Fruit fly (Drosophila melanogaster): ENCODE results near the gene Spase12.

The Spase12 gene

DNA sequence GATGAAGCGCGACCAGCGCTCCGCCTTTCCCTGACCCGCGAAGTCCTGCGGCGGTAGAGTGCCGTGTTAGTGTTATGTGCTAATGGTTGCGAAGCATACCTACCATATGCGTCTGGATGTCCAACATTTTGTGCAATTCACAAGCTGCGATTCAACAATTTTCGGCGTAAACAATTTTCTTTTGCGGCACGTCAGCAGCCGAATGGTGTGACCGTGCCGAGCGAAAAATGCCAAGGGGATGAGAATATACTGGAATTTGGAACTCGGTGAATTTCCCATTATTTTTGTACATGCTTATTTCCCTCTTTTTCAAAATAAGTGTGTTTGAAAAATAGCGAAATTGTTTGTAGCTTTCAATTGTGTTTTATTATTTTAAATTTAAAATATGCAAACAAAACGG lies at the start of gene Spase12:
Gene Spase12, minus strand, starts transcription at position 239 of the 400 bp plus-strand sequence.
- TF ChIP-seq psq (optimal IDR thresholded peaks at IDR 0.05) (no peak), usp (GFP tag; optimal IDR thresholded peaks at IDR 0.05) (no peak), CG8478 (optimal IDR thresholded peaks at IDR 0.05) (no peak), Dll (optimal IDR thresholded peaks at IDR 0.05) (no peak), EcR (GFP tag; optimal IDR thresholded peaks at IDR 0.05) (no peak), pan (optimal IDR thresholded peaks at IDR 0.05) (no peak)

DNA sequence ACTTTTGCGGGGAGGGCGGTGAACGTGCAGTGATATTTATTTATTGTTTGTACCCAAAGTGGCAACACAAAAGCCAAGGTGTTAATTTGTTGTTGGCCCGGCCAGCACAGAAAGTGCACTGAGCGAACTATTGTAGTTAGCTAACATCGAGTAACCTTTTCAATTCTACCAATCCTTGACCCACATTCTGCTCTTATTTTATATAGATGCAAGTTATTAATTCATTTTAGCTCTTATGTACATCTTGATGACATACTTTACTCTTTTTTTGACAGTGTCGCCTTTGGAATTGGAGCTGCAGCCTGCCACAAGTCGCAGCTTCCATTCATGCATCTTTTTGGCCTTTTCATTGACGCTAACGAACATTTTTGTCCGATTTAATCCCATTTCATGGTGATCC lies 47.5 kb upstream of the Spase12 start:
- no peak for TF ChIP-seq pan (optimal IDR thresholded peaks at IDR 0.05)
- TF ChIP-seq Dll (optimal IDR thresholded peaks at IDR 0.05) = no peak
- no peak for TF ChIP-seq EcR (GFP tag; optimal IDR thresholded peaks at IDR 0.05)
- no peak for TF ChIP-seq psq (optimal IDR thresholded peaks at IDR 0.05)
- TF ChIP-seq usp (GFP tag; optimal IDR thresholded peaks at IDR 0.05) = no peak
- TF ChIP-seq CG8478 (optimal IDR thresholded peaks at IDR 0.05) = no peak

DNA sequence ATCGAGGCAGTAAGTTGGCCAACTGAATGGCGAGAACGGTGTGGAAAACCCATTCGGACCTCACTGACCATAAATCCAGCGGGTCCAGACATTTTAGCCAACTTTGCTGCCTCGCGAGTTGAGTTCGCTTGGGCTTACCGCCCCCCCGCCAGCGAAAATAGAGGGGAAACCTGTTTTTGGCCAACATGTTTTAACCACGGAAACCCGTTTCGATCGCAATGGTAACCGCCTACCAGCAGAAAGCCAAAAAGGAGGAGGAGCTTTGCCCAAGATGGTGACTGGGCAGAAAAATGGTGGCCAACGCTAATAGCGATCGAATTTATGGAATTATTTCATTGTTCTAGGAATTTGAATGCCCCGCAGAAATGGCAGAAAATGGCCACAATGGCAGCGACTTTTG lies 35.6 kb upstream of the Spase12 start:
- TF ChIP-seq usp (GFP tag; optimal IDR thresholded peaks at IDR 0.05) (no peak), psq (optimal IDR thresholded peaks at IDR 0.05) (no peak), EcR (GFP tag; optimal IDR thresholded peaks at IDR 0.05) (no peak), CG8478 (optimal IDR thresholded peaks at IDR 0.05) (no peak), pan (optimal IDR thresholded peaks at IDR 0.05) (no peak), Dll (optimal IDR thresholded peaks at IDR 0.05) (no peak)

DNA sequence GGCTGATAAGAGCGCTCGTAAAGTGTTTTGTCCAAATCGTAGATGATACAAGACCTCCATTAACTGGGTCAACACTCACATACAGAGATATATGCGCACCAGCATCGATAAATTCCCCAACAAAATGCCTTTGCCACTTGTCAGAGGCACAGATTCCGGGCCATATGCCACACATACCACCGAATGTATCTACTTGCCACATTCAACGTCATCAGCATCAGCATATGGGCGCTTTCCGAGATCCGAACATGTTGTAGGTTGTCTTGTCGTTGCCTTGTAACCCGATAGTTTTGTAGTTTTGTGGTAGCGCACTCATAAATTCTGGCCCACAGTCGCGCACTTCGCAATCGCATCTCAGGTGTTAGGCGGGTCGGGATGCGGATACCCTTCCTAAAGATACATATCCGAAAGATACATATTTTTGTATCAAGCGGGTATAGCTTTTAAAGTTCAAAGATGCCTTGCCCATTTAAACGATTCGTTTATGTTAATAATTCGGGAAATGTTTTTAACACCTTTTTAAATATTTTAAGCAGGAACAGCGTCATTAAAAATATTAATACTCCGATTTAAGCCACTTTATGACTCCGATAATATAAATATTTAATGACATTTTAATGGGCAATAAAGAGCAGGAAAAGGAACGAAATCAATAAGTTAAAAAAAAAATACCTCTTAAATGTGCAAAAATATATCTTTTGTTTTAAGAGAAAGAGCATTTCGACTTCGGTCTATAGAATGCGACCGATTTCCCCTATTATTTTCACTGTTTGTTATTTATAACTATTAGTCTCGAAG lies 33.2 kb upstream of the Spase12 start:
- no peak for TF ChIP-seq psq (optimal IDR thresholded peaks at IDR 0.05)
- no peak for TF ChIP-seq Dll (optimal IDR thresholded peaks at IDR 0.05)
- TF ChIP-seq usp (GFP tag; optimal IDR thresholded peaks at IDR 0.05) = no peak
- no peak for TF ChIP-seq CG8478 (optimal IDR thresholded peaks at IDR 0.05)

DNA sequence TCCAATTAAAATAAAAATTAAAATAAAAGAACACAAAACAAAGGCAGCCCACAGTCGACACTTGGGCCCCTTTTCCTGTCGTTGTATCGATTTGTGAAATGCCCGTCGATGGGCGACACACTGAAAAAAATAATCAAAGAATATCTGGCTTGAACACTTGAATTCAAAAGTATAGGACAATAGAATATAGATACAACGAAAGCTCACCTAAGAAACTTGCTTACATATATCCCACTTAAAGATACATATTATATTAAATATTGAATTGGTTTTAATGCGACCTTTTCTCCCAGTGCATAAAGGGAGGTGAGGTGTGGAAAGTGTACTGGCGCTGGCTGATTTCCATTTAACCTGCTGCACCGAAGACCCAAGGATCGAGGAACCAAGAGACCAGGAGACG lies 31.2 kb upstream of the Spase12 start:
- no peak for TF ChIP-seq psq (optimal IDR thresholded peaks at IDR 0.05)
- no peak for TF ChIP-seq CG8478 (optimal IDR thresholded peaks at IDR 0.05)
- no peak for TF ChIP-seq EcR (GFP tag; optimal IDR thresholded peaks at IDR 0.05)

DNA sequence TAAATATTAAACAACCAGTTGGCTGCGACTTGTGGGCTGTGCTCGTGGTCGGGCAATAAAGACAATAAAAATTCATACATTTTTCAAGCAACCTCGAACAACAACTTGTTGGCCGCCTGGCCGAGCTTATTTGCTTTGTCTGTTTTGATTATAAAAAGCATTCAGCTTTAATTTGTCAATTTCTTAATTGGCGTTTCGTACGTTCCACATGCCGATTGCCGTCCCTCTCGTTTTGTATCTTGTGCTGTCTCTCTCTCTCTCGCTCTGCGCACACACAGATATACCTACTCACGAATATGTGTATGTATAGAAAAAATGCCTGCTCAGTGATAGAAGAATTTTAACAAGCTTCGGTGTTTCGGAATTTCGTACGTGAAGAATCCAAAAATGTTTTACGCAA lies 29.3 kb upstream of the Spase12 start:
- TF ChIP-seq CG8478 (optimal IDR thresholded peaks at IDR 0.05) (no peak), pan (optimal IDR thresholded peaks at IDR 0.05) (no peak), EcR (GFP tag; optimal IDR thresholded peaks at IDR 0.05) (no peak), psq (optimal IDR thresholded peaks at IDR 0.05) (no peak), Dll (optimal IDR thresholded peaks at IDR 0.05) (no peak), usp (GFP tag; optimal IDR thresholded peaks at IDR 0.05) (no peak)

DNA sequence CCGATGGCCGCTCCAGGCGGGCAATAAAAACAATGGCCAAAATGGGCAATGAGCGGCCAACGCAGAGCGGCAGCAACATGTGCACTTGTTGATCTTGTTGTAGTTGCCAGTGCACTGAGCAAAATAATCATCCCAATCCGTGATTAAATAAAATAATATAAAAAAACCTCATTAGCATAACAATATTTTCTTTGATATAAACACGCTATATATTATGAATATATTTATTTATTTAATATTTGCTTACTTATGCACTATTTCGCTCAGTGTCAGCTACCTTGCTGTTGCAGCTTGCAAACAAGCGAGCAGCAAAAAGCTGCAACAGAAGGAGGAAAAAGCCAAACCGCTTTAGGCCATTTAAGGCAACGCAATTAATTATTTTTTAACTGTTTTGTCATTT lies 28.4 kb upstream of the Spase12 start:
- TF ChIP-seq Dll (optimal IDR thresholded peaks at IDR 0.05) (no peak), CG8478 (optimal IDR thresholded peaks at IDR 0.05) (no peak)

DNA sequence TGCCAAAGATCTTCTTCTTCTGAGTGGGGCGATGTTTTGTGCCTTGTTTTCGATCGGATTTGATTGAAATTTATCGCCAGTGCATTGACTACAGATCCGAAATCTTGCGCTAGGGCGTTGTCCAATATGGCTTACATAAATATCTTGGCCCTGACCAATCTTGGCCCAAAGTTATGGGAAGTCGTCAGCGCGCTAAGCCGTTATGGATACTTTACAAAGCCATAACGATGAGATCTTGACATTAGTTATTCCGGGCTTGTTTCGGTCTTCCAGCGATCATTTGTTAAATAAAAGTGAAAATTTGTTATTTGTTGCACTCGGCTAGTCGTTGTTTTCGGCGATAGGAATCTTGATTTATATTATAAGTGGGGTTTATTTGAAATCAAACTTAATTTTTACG lies 27.5 kb upstream of the Spase12 start:
- TF ChIP-seq Dll (optimal IDR thresholded peaks at IDR 0.05) (no peak), psq (optimal IDR thresholded peaks at IDR 0.05) (no peak), usp (GFP tag; optimal IDR thresholded peaks at IDR 0.05) (no peak)

DNA sequence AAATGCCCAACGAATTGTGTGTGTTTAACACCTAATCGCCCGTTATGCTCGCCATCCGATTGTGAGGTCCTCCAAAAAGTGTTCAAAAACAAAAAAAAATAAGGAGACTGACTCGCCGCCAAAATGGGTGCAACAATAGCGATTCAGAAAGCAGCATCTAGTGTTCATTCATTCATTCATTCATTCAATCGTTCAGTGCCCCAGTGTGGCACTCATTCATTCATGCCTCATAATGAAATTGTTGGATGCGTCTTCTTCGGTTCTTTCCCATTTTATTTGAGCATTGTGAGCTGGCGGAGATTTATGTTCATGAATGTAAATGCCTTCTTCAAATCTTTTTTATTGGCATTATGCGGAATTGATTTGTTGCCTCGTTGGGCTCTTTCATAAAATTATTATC lies 27.0 kb upstream of the Spase12 start:
- TF ChIP-seq pan (optimal IDR thresholded peaks at IDR 0.05) (no peak), CG8478 (optimal IDR thresholded peaks at IDR 0.05) (no peak), usp (GFP tag; optimal IDR thresholded peaks at IDR 0.05) (no peak), EcR (GFP tag; optimal IDR thresholded peaks at IDR 0.05) (no peak), psq (optimal IDR thresholded peaks at IDR 0.05) (no peak), Dll (optimal IDR thresholded peaks at IDR 0.05) (no peak)

DNA sequence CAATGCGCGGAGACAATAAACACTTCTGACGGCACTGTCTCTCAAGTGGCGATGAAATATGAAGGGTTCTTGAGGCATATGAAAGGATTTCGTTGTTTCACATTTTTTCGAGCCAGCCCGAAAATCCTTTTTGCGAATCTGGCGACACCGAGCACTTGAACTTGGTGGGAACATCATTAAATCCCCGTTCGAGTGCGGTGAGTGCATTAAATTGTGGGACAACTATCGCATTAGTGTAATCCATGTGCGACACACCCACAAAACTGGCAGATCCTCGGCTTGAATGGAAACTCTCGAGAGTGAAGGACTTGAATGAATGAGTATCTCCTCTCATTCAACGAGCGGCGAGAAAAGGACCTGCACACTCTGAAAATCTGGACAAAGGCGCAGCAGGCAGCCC lies 25.8 kb upstream of the Spase12 start:
- no peak for TF ChIP-seq psq (optimal IDR thresholded peaks at IDR 0.05)
- TF ChIP-seq EcR (GFP tag; optimal IDR thresholded peaks at IDR 0.05) = no peak

DNA sequence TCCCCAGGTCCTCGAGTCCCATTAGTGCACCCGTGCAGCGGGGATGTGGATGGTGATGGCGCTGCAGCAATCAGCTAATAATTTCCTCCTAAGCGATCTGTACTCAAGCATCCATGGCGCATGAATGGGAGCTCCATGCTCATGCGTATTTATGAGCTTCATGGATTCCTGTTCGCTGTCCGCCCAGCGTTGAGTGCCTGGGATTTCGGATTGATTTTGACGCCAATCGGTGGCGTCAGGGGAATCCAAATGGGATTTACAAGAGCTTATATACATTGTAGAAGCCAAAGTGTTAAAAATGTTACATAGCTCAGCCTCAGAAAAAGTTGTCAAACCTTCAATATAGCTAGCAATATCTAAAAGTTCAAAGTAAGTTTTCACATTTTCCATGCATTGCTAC lies 24.5 kb upstream of the Spase12 start, which contains the start of gene ND-20L:
Gene ND-20L, plus strand, starts transcription at position 301 of the 400 bp plus-strand sequence.
- no peak for TF ChIP-seq psq (optimal IDR thresholded peaks at IDR 0.05)
- no peak for TF ChIP-seq usp (GFP tag; optimal IDR thresholded peaks at IDR 0.05)
- no peak for TF ChIP-seq Dll (optimal IDR thresholded peaks at IDR 0.05)

DNA sequence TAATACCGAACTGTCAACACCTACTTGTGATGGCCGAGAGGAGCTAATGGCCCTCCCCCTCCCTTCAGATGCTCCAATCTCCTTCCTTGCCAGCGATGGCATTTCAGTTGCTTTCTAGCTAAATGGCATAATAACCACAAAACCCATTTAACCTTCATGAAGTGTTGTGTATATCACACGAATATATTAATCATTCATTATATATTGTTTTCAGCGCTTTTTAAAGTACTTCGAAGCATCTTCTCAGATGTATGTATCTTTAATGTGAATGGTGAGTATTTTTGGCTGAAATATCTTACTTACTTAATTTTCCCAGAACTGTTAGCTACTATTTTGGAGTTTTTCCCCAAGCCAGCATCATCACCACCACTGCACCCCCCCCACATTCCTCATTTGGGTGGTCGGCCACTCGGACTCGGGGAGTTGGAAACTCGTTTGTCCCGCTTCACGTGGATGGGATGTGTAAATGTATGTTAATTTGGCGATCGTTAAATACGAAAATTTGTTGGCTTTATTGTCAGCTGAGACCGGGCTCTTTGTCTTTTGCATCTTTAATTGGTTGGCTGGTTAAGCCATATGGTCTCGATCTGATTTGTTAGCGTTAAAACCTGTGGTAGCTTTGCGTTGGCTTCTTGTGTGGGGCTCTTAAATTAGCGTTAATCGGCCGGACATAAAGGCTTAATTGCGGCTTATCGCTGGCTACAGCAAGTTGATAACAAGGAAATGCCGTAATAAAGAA lies 21.5 kb upstream of the Spase12 start:
- TF ChIP-seq EcR (GFP tag; optimal IDR thresholded peaks at IDR 0.05) (no peak), Dll (optimal IDR thresholded peaks at IDR 0.05) (no peak), usp (GFP tag; optimal IDR thresholded peaks at IDR 0.05) (no peak), CG8478 (optimal IDR thresholded peaks at IDR 0.05) (no peak), pan (optimal IDR thresholded peaks at IDR 0.05) (no peak), psq (optimal IDR thresholded peaks at IDR 0.05) (no peak)

DNA sequence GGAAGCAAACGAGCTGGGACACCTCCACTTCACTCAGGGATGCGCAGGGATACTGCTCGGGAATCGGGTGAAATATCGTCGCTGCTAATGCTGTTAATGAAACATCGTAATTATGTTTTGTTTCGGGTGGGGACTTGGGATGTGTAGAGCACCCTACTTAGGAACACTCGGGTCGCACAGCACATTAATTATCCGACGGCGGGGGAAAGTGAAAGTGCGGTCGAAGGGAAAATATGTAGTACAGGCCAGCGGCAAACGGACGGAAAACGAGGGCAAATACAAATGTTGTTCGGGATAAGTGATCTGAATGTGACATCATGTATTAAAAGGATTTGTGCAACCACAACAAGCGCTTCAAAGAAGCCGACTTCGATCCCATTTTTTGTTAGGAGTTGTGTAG lies 20.5 kb upstream of the Spase12 start:
- no peak for TF ChIP-seq usp (GFP tag; optimal IDR thresholded peaks at IDR 0.05)
- no peak for TF ChIP-seq CG8478 (optimal IDR thresholded peaks at IDR 0.05)
- TF ChIP-seq EcR (GFP tag; optimal IDR thresholded peaks at IDR 0.05) = no peak

All from whole organism.